Worm (Caenorhabditis elegans) whole organism, young adult: Measurements from ENCODE around the gene T03D8.6.

Source experiments
- B0019.2 ChIP-seq: fragments of 200-800 bp; sonication (Bioruptor generic); conservative IDR thresholded peaks from 2 replicates; pipeline ENCODE4 v1.3.6; 2022; ENCODE audit warnings: missing genetic modification reagents, missing genetic modification characterization, missing compliant biosample characterization
- B0035.1 ChIP-seq: sonication (generic microtip); optimal IDR thresholded peaks from 2 replicates; lab custom pipeline; 2016; ENCODE audit warnings: missing genetic modification characterization, mild to moderate bottlenecking, missing compliant biosample characterization, missing genotype, missing genetic modification reagents
- B0336.3 ChIP-seq: fragments of 200-800 bp; sonication (Bioruptor generic); IDR thresholded peaks from 2 replicates; pipeline ENCODE4 v1.3.6; 2022; ENCODE audit warnings: missing genetic modification characterization, missing compliant biosample characterization
- F22D6.2 ChIP-seq: sonication (generic microtip); optimal IDR thresholded peaks from 2 replicates; lab custom pipeline; 2016; ENCODE audit warnings: mild to moderate bottlenecking, missing genetic modification characterization, missing compliant biosample characterization
- F33H1.4 ChIP-seq: fragments of 200-800 bp; sonication (Bioruptor generic); IDR thresholded peaks from 2 replicates; pipeline ENCODE4 v1.3.6; 2022; ENCODE audit warnings: missing genetic modification reagents, missing genetic modification characterization, missing compliant biosample characterization
- F49E8.2 ChIP-seq: sonication (generic microtip); optimal IDR thresholded peaks from 3 replicates; lab custom pipeline; 2017; ENCODE audit warnings: missing genetic modification characterization, mild to moderate bottlenecking, missing compliant biosample characterization, antibody characterized with exemption, moderate library complexity; ENCODE audit not compliant: insufficient read depth
- F57A8.1 ChIP-seq: fragments of 200-800 bp; sonication (Bioruptor generic); optimal IDR thresholded peaks from 2 replicates; lab custom pipeline; 2018; ENCODE audit warnings: mild to moderate bottlenecking, missing genetic modification characterization, moderate library complexity, missing compliant biosample characterization
- K11D2.4 ChIP-seq: fragments of 200-800 bp; sonication (Bioruptor generic); IDR thresholded peaks from 2 replicates; pipeline ENCODE4 v1.3.6; 2022; ENCODE audit warnings: missing genetic modification reagents, missing genetic modification characterization, missing compliant biosample characterization
- T26A5.8 ChIP-seq: sonication (generic microtip); optimal IDR thresholded peaks from 2 replicates; lab custom pipeline; 2016; ENCODE audit warnings: missing genetic modification characterization, missing compliant biosample characterization
- Y53F4B.3 ChIP-seq: fragments of 200-800 bp; sonication (Bioruptor generic); IDR thresholded peaks from 2 replicates; pipeline ENCODE4 v1.3.6; 2022; ENCODE audit warnings: missing genetic modification reagents, missing genetic modification characterization, missing compliant biosample characterization
- Y56A3A.18 ChIP-seq: fragments of 200-800 bp; sonication (Bioruptor generic); IDR thresholded peaks from 2 replicates; pipeline ENCODE4 v1.3.6; 2022; ENCODE audit warnings: missing genetic modification reagents, missing genetic modification characterization, missing compliant biosample characterization
- aptf-2 ChIP-seq: fragments of 200-800 bp; sonication (Bioruptor generic); conservative IDR thresholded peaks from 2 replicates; pipeline ENCODE4 v1.3.6; 2022; ENCODE audit warnings: missing genetic modification reagents, missing genetic modification characterization, missing compliant biosample characterization
- aptf-3 ChIP-seq: fragments of 200-800 bp; sonication (Bioruptor generic); IDR thresholded peaks from 2 replicates; pipeline ENCODE4 v1.3.6; 2022; ENCODE audit warnings: missing genetic modification characterization, missing compliant biosample characterization
- attf-3 ChIP-seq: fragments of 200-800 bp; sonication (Bioruptor generic); conservative IDR thresholded peaks from 2 replicates; pipeline ENCODE4 v1.3.6; 2022; ENCODE audit warnings: missing genetic modification reagents, missing genetic modification characterization, missing compliant biosample characterization
- attf-6 ChIP-seq: fragments of 200-800 bp; sonication (Bioruptor generic); IDR thresholded peaks from 2 replicates; pipeline ENCODE4 v1.3.6; 2022; ENCODE audit warnings: missing genetic modification reagents, missing genetic modification characterization, missing compliant biosample characterization
- ceh-40 ChIP-seq: fragments of 200-800 bp; sonication (Bioruptor generic); IDR thresholded peaks from 2 replicates; pipeline ENCODE4 v1.3.6; 2022; ENCODE audit warnings: missing genetic modification characterization, missing compliant biosample characterization
- chd-7 ChIP-seq: sonication (generic microtip); optimal IDR thresholded peaks from 2 replicates; lab custom pipeline; 2016; ENCODE audit warnings: mild to moderate bottlenecking, missing genetic modification characterization, moderate library complexity, missing compliant biosample characterization
- die-1 ChIP-seq: sonication (generic microtip); optimal IDR thresholded peaks from 2 replicates; lab custom pipeline; 2016; ENCODE audit warnings: missing genotype, mild to moderate bottlenecking, missing genetic modification characterization, missing compliant biosample characterization
- dpff-1 ChIP-seq: sonication (generic microtip); optimal IDR thresholded peaks from 2 replicates; lab custom pipeline; 2017; ENCODE audit warnings: mild to moderate bottlenecking, missing genetic modification characterization, missing compliant biosample characterization
- egrh-3 ChIP-seq: fragments of 200-800 bp; sonication (Bioruptor generic); IDR thresholded peaks from 2 replicates; pipeline ENCODE4 v1.3.6; 2022; ENCODE audit warnings: missing genetic modification reagents, missing genetic modification characterization, missing compliant biosample characterization
- ekl-4 ChIP-seq: fragments of 200-800 bp; sonication (Bioruptor generic); IDR thresholded peaks from 2 replicates; pipeline ENCODE4 v1.3.6; 2022; ENCODE audit warnings: missing genetic modification reagents, missing genetic modification characterization, missing compliant biosample characterization
- ets-4 ChIP-seq: fragments of 200-800 bp; sonication (Bioruptor generic); optimal IDR thresholded peaks from 2 replicates; lab custom pipeline; 2018; ENCODE audit warnings: mild to moderate bottlenecking, missing genetic modification characterization, missing compliant biosample characterization
- fkh-3 ChIP-seq: sonication (generic microtip); optimal IDR thresholded peaks from 2 replicates; lab custom pipeline; 2016; ENCODE audit warnings: mild to moderate bottlenecking, missing genetic modification characterization, missing compliant biosample characterization
- gei-17 ChIP-seq: fragments of 200-800 bp; sonication (Bioruptor generic); optimal IDR thresholded peaks from 2 replicates; lab custom pipeline; 2018; ENCODE audit warnings: mild to moderate bottlenecking, missing genetic modification characterization, missing compliant biosample characterization
- him-1 ChIP-seq: sonication (generic microtip); optimal IDR thresholded peaks from 2 replicates; lab custom pipeline; 2016; ENCODE audit warnings: missing genotype, missing genetic modification reagents, missing genetic modification characterization, missing compliant biosample characterization
- hlh-12 ChIP-seq: sonication (generic microtip); optimal IDR thresholded peaks from 2 replicates; lab custom pipeline; 2016; ENCODE audit warnings: missing genetic modification characterization, missing compliant biosample characterization
- hmg-20 ChIP-seq: fragments of 200-800 bp; sonication (Bioruptor generic); IDR thresholded peaks from 2 replicates; pipeline ENCODE4 v1.3.6; 2022; ENCODE audit warnings: missing genetic modification reagents, missing genetic modification characterization, missing compliant biosample characterization
- hrde-1 ChIP-seq: sonication (generic microtip); optimal IDR thresholded peaks from 2 replicates; lab custom pipeline; 2016; ENCODE audit warnings: missing genetic modification characterization, mild to moderate bottlenecking, missing compliant biosample characterization, moderate library complexity, missing genotype, missing genetic modification reagents, borderline replicate concordance
- hsf-1 ChIP-seq: fragments of 200-800 bp; sonication (Bioruptor generic); IDR thresholded peaks from 2 replicates; pipeline ENCODE4 v1.3.6; 2022; ENCODE audit warnings: missing genetic modification reagents, missing genetic modification characterization, missing compliant biosample characterization
- let-526 ChIP-seq: fragments of 200-800 bp; sonication (Bioruptor generic); IDR thresholded peaks from 2 replicates; pipeline ENCODE4 v1.3.6; 2022; ENCODE audit warnings: missing genetic modification reagents, missing genetic modification characterization, missing compliant biosample characterization
- let-607 ChIP-seq, 2 experiments: fragments of 200-800 bp in 1 of 2; sonication (Bioruptor generic) in 1 of 2; sonication (generic microtip) in 1 of 2; optimal IDR thresholded peaks; 2 replicates each; lab custom pipeline; 2016 to 2018; ENCODE audit warnings: mild to moderate bottlenecking in 2 of 2, missing compliant biosample characterization in 2 of 2, missing genetic modification characterization in 2 of 2, moderate library complexity in 2 of 2, missing genotype in 1 of 2
- lin-35 ChIP-seq, 3 experiments: fragments of 150-350 bp in 2 of 3; sonication (generic microtip) in 1 of 3; optimal IDR thresholded peaks; 2 replicates each; lab custom pipeline; 2014 to 2018; ENCODE audit warnings: missing biosample characterization in 3 of 3, missing genetic modification characterization in 3 of 3, missing genetic modification reagents in 3 of 3
- lsy-27 ChIP-seq: sonication (generic microtip); optimal IDR thresholded peaks from 2 replicates; lab custom pipeline; 2017; ENCODE audit warnings: missing genetic modification characterization, mild to moderate bottlenecking, missing compliant biosample characterization, antibody characterized with exemption, missing genotype, borderline replicate concordance; ENCODE audit not compliant: insufficient read depth
- madf-10 ChIP-seq: sonication (generic microtip); optimal IDR thresholded peaks from 2 replicates; lab custom pipeline; 2016; ENCODE audit warnings: mild to moderate bottlenecking, missing genetic modification characterization, missing compliant biosample characterization
- nfya-1 ChIP-seq: sonication (generic microtip); optimal IDR thresholded peaks from 2 replicates; lab custom pipeline; 2017; ENCODE audit warnings: antibody characterized with exemption, missing compliant biosample characterization, missing genetic modification characterization, borderline replicate concordance; ENCODE audit not compliant: insufficient read depth
- nhr-80 ChIP-seq: sonication (generic microtip); optimal IDR thresholded peaks from 2 replicates; lab custom pipeline; 2016; ENCODE audit warnings: missing genetic modification characterization, missing compliant biosample characterization
- nhr-90 ChIP-seq: sonication (generic microtip); optimal IDR thresholded peaks from 2 replicates; lab custom pipeline; 2016; ENCODE audit warnings: missing genotype, mild to moderate bottlenecking, missing genetic modification characterization, missing compliant biosample characterization
- pbrm-1 ChIP-seq: fragments of 200-800 bp; sonication (Bioruptor generic); IDR thresholded peaks from 2 replicates; pipeline ENCODE4 v1.3.6; 2022; ENCODE audit warnings: missing genetic modification reagents, missing genetic modification characterization, missing compliant biosample characterization
- rcor-1 ChIP-seq: fragments of 200-800 bp; sonication (Bioruptor generic); IDR thresholded peaks from 2 replicates; pipeline ENCODE4 v1.3.6; 2022; ENCODE audit warnings: missing genetic modification reagents, missing genetic modification characterization, missing compliant biosample characterization
- rec-8 ChIP-seq, 2 experiments: sonication (generic microtip); optimal IDR thresholded peaks; 2 replicates each; lab custom pipeline; 2016; ENCODE audit warnings: mild to moderate bottlenecking in 2 of 2, missing genetic modification characterization in 2 of 2, missing genetic modification reagents in 2 of 2, missing genotype in 2 of 2, missing biosample characterization in 1 of 2, missing compliant biosample characterization in 1 of 2, moderate library complexity in 1 of 2
- snpc-1.1 ChIP-seq: sonication (generic microtip); optimal IDR thresholded peaks from 2 replicates; lab custom pipeline; 2017; ENCODE audit warnings: missing genetic modification characterization, mild to moderate bottlenecking, missing compliant biosample characterization, antibody characterized with exemption, moderate library complexity, missing genotype, missing genetic modification reagents; ENCODE audit not compliant: insufficient read depth
- somi-1 ChIP-seq: fragments of 200-800 bp; sonication (Bioruptor generic); optimal IDR thresholded peaks from 2 replicates; lab custom pipeline; 2018; ENCODE audit warnings: mild to moderate bottlenecking, missing genetic modification characterization, missing compliant biosample characterization
- tbp1 ChIP-seq: fragments of 200-800 bp; sonication (Bioruptor generic); optimal IDR thresholded peaks from 2 replicates; lab custom pipeline; 2018; ENCODE audit warnings: mild to moderate bottlenecking, missing genetic modification characterization, missing compliant biosample characterization
- tbx-9 ChIP-seq: sonication (generic microtip); optimal IDR thresholded peaks from 2 replicates; lab custom pipeline; 2016; ENCODE audit warnings: borderline replicate concordance, missing genetic modification characterization, inconsistent platforms, missing compliant biosample characterization
- tlf-1 ChIP-seq: fragments of 200-800 bp; sonication (Bioruptor generic); optimal IDR thresholded peaks from 2 replicates; lab custom pipeline; 2018; ENCODE audit warnings: mild to moderate bottlenecking, missing genetic modification characterization, missing compliant biosample characterization
- zim-3 ChIP-seq: sonication (generic microtip); optimal IDR thresholded peaks from 2 replicates; lab custom pipeline; 2017; ENCODE audit warnings: mild to moderate bottlenecking, missing genetic modification characterization, moderate library complexity, missing compliant biosample characterization
- ztf-18 ChIP-seq: sonication (generic microtip); optimal IDR thresholded peaks from 2 replicates; lab custom pipeline; 2016; ENCODE audit warnings: missing genotype, mild to moderate bottlenecking, missing genetic modification characterization, missing compliant biosample characterization
- ztf-26 ChIP-seq: sonication (generic microtip); optimal IDR thresholded peaks from 2 replicates; lab custom pipeline; 2017; ENCODE audit warnings: missing genetic modification characterization, missing compliant biosample characterization

The T03D8.6 gene

ce11 chrV:20778257-20778697 lies 41.9 kb downstream of the T03D8.6 start (continued):
- no peak for TF ChIP-seq ceh-40 (GFP tag; lab: Robert Waterston, UW)
- no peak for TF ChIP-seq hlh-12 (tag; lab: Kevin White, UChicago)
- TF ChIP-seq F22D6.2 (tag; lab: Kevin White, UChicago): peak; percentile 53
- peak; percentile 79 for TF ChIP-seq tlf-1 (GFP tag; lab: Kevin White, UChicago)
- no peak for TF ChIP-seq hsf-1
- peak; percentile 100 for TF ChIP-seq madf-10 (tag; lab: Kevin White, UChicago)
- no peak for TF ChIP-seq tbx-9 (tag; lab: Kevin White, UChicago)
- TF ChIP-seq nhr-90: peak; percentile 55
- peak; percentile 37 for TF ChIP-seq die-1 (tag; lab: Kevin White, UChicago)
- no peak for TF ChIP-seq snpc-1.1
- TF ChIP-seq aptf-3 (GFP tag; lab: Robert Waterston, UW): no peak
- TF ChIP-seq somi-1 (GFP tag; lab: Kevin White, UChicago): peak; percentile 93
- no peak for TF ChIP-seq attf-6 (GFP tag; lab: Robert Waterston, UW)
- no peak for TF ChIP-seq F49E8.2 (tag; lab: Kevin White, UChicago)
- TF ChIP-seq ztf-26 (tag; lab: Kevin White, UChicago): peak; percentile 84
- no peak for TF ChIP-seq lsy-27 (tag; lab: Kevin White, UChicago)
- TF ChIP-seq K11D2.4 (GFP tag; lab: Robert Waterston, UW): peak; percentile 87
- TF ChIP-seq tbp1 (GFP tag; lab: Kevin White, UChicago): peak; percentile 69
- peak; percentile 76 for TF ChIP-seq hmg-20 (GFP tag; lab: Robert Waterston, UW)
- no peak for TF ChIP-seq zim-3 (tag; lab: Kevin White, UChicago)
- TF ChIP-seq ekl-4 (GFP tag; lab: Robert Waterston, UW): peak; percentile 82
- no peak for TF ChIP-seq Y53F4B.3 (GFP tag; lab: Robert Waterston, UW)
- TF ChIP-seq F57A8.1 (GFP tag; lab: Kevin White, UChicago): no peak
- no peak for TF ChIP-seq nfya-1 (tag; lab: Kevin White, UChicago)
- TF ChIP-seq dpff-1 (tag; lab: Kevin White, UChicago): no peak
- peak; percentile 19 for TF ChIP-seq fkh-3 (tag; lab: Kevin White, UChicago)
- TF ChIP-seq nhr-80 (tag; lab: Kevin White, UChicago): peak; percentile 79
- TF ChIP-seq attf-3 (GFP tag; lab: Robert Waterston, UW): no peak
- TF ChIP-seq B0019.2 (GFP tag; lab: Robert Waterston, UW): no peak
- peak; percentile 70 for TF ChIP-seq B0035.1 (tag; lab: Kevin White, UChicago)
- TF ChIP-seq B0336.3 (GFP tag; lab: Robert Waterston, UW): peak; percentile 84
- TF ChIP-seq gei-17 (GFP tag; lab: Kevin White, UChicago): peak; percentile 78
- peak; percentile 64; the same call in 1 of the 2 replicates for TF ChIP-seq Y56A3A.18
- TF ChIP-seq F33H1.4 (GFP tag; lab: Robert Waterston, UW): no peak
- TF ChIP-seq egrh-3 (GFP tag; lab: Robert Waterston, UW): peak; percentile 50; the same call in 1 of the 2 replicates
- peak; percentile 53 for TF ChIP-seq ztf-18 (tag; lab: Kevin White, UChicago)
- TF ChIP-seq let-526 (GFP tag; lab: Robert Waterston, UW): peak; percentile 87
- peak; percentile 59 for TF ChIP-seq ets-4 (GFP tag; lab: Kevin White, UChicago)
- TF ChIP-seq him-1 (tag; lab: Kevin White, UChicago): no peak
- TF ChIP-seq aptf-2 (GFP tag; lab: Robert Waterston, UW): 0 out of 2 replicates have a peak, but pooled peaks have one; percentile 40
- peak; percentile 94 for TF ChIP-seq chd-7 (tag; lab: Kevin White, UChicago)
- peak; percentile 74 for TF ChIP-seq rcor-1 (GFP tag; lab: Robert Waterston, UW)
- no peak for TF ChIP-seq rec-8 (tag; optimal IDR thresholded peaks at IDR 0.05; lab: Kevin White, UChicago)
- TF ChIP-seq hrde-1: no peak
- peak; percentile 85 to 91 for TF ChIP-seq let-607 (tag; optimal IDR thresholded peaks at IDR 0.05; lab: Kevin White, UChicago)
- no peak for TF ChIP-seq T26A5.8 (tag; lab: Kevin White, UChicago)
- TF ChIP-seq pbrm-1 (GFP tag; lab: Robert Waterston, UW): peak; percentile 92
- TF ChIP-seq lin-35 (GFP tag; optimal IDR thresholded peaks at IDR 0.05; lab: Kevin White, UChicago): peak in 1 of 3 experiments; percentile 87
